Worm (Caenorhabditis elegans) whole organism, late embryonic: ENCODE data around the gene K02H11.4.

Source experiments
- C38D4.7 ChIP-seq: fragments of 200-800 bp; sonication (Bioruptor generic); optimal IDR thresholded peaks from 2 replicates; lab custom pipeline; 2018; ENCODE audit warnings: mild to moderate bottlenecking, missing genetic modification characterization, moderate library complexity, missing compliant biosample characterization
- K02D7.2 ChIP-seq: sonication (generic microtip); optimal IDR thresholded peaks from 2 replicates; lab custom pipeline; 2017; ENCODE audit warnings: mild to moderate bottlenecking, missing genetic modification characterization, missing compliant biosample characterization
- Y22D7AL.16 ChIP-seq: sonication (generic microtip); optimal IDR thresholded peaks from 2 replicates; lab custom pipeline; 2016; ENCODE audit warnings: missing genetic modification characterization, missing compliant biosample characterization
- ahr-1 ChIP-seq: sonication (generic microtip); optimal IDR thresholded peaks from 2 replicates; lab custom pipeline; 2016; ENCODE audit warnings: missing genetic modification characterization, missing compliant biosample characterization
- ama-1 ChIP-seq: fragments of 150-350 bp; optimal IDR thresholded peaks from 2 replicates; lab custom pipeline; 2014
- ceh-24 ChIP-seq: sonication (generic microtip); optimal IDR thresholded peaks from 2 replicates; lab custom pipeline; 2016; ENCODE audit warnings: mild to moderate bottlenecking, missing genetic modification characterization, missing compliant biosample characterization
- ceh-30 ChIP-seq: fragments of 150-350 bp; optimal IDR thresholded peaks from 2 replicates; lab custom pipeline; 2014; ENCODE audit warnings: missing biosample characterization, missing genetic modification characterization
- ceh-31 ChIP-seq: sonication (generic microtip); optimal IDR thresholded peaks from 2 replicates; lab custom pipeline; 2016; ENCODE audit warnings: missing genetic modification characterization, missing compliant biosample characterization
- ceh-45 ChIP-seq: fragments of 200-800 bp; sonication (Bioruptor generic); IDR thresholded peaks from 2 replicates; pipeline ENCODE4 v1.3.6; 2022; ENCODE audit warnings: missing genetic modification reagents, missing genetic modification characterization, missing compliant biosample characterization
- che-1 ChIP-seq: sonication (generic microtip); optimal IDR thresholded peaks from 2 replicates; lab custom pipeline; 2016; ENCODE audit warnings: mild to moderate bottlenecking, missing genetic modification characterization, missing compliant biosample characterization
- dmd-4 ChIP-seq: sonication (generic microtip); optimal IDR thresholded peaks from 2 replicates; lab custom pipeline; 2016; ENCODE audit warnings: borderline replicate concordance, missing genetic modification characterization, missing compliant biosample characterization
- dve-1 ChIP-seq: sonication (generic microtip); optimal IDR thresholded peaks from 2 replicates; lab custom pipeline; 2017; ENCODE audit warnings: antibody characterized with exemption, mild to moderate bottlenecking, missing genetic modification characterization, missing compliant biosample characterization
- elt-2 ChIP-seq: sonication (generic microtip); optimal IDR thresholded peaks from 2 replicates; lab custom pipeline; 2016; ENCODE audit warnings: missing genetic modification reagents, missing genetic modification characterization, missing compliant biosample characterization
- elt-4 ChIP-seq: sonication (generic microtip); optimal IDR thresholded peaks from 2 replicates; lab custom pipeline; 2016; ENCODE audit warnings: missing genetic modification characterization, missing compliant biosample characterization
- eyg-1 ChIP-seq: sonication (generic microtip); optimal IDR thresholded peaks from 2 replicates; lab custom pipeline; 2016; ENCODE audit warnings: missing genotype, missing genetic modification characterization, missing compliant biosample characterization
- fax-1 ChIP-seq: sonication (generic microtip); optimal IDR thresholded peaks from 2 replicates; lab custom pipeline; 2016; ENCODE audit warnings: missing genotype, missing genetic modification characterization, missing compliant biosample characterization
- gmeb-2 ChIP-seq: sonication (generic microtip); optimal IDR thresholded peaks from 2 replicates; lab custom pipeline; 2016; ENCODE audit warnings: missing genetic modification characterization, inconsistent platforms, missing compliant biosample characterization
- hlh-13 ChIP-seq: fragments of 200-800 bp; sonication (Bioruptor generic); optimal IDR thresholded peaks from 2 replicates; lab custom pipeline; 2018; ENCODE audit warnings: mild to moderate bottlenecking, missing genetic modification characterization, missing compliant biosample characterization
- hlh-15 ChIP-seq: sonication (generic microtip); optimal IDR thresholded peaks from 2 replicates; lab custom pipeline; 2016; ENCODE audit warnings: missing genetic modification characterization, missing compliant biosample characterization
- hlh-6 ChIP-seq: sonication (generic microtip); optimal IDR thresholded peaks from 2 replicates; lab custom pipeline; 2016; ENCODE audit warnings: missing genotype, missing genetic modification characterization, missing compliant biosample characterization
- hlh-8 ChIP-seq: sonication (generic microtip); optimal IDR thresholded peaks from 2 replicates; lab custom pipeline; 2016; ENCODE audit warnings: missing genotype, missing genetic modification characterization, missing compliant biosample characterization
- madf-2 ChIP-seq: sonication (generic microtip); optimal IDR thresholded peaks from 2 replicates; lab custom pipeline; 2017; ENCODE audit warnings: missing genetic modification characterization, missing compliant biosample characterization
- mec-3 ChIP-seq: sonication (generic microtip); optimal IDR thresholded peaks from 2 replicates; lab custom pipeline; 2016; ENCODE audit warnings: borderline replicate concordance, missing genetic modification characterization, missing compliant biosample characterization
- nhr-11 ChIP-seq: fragments of 150-350 bp; optimal IDR thresholded peaks from 2 replicates; lab custom pipeline; 2014; ENCODE audit warnings: missing biosample characterization, missing genetic modification characterization
- nhr-232 ChIP-seq: sonication (generic microtip); optimal IDR thresholded peaks from 2 replicates; lab custom pipeline; 2016; ENCODE audit warnings: missing genetic modification characterization, missing compliant biosample characterization
- npax-4 ChIP-seq: sonication (generic microtip); optimal IDR thresholded peaks from 2 replicates; lab custom pipeline; 2016; ENCODE audit warnings: missing genetic modification characterization, missing compliant biosample characterization
- odd-2 ChIP-seq: sonication (generic microtip); optimal IDR thresholded peaks from 2 replicates; lab custom pipeline; 2017; ENCODE audit warnings: antibody characterized with exemption, mild to moderate bottlenecking, missing genetic modification characterization, missing compliant biosample characterization
- pha-2 ChIP-seq: sonication (generic microtip); optimal IDR thresholded peaks from 2 replicates; lab custom pipeline; 2017; ENCODE audit warnings: mild to moderate bottlenecking, missing genetic modification characterization, missing compliant biosample characterization
- pha-4 ChIP-seq: fragments of 150-350 bp; optimal IDR thresholded peaks from 2 replicates; lab custom pipeline; 2018; ENCODE audit warnings: missing biosample characterization, missing genetic modification reagents, missing genetic modification characterization
- pqm-1 ChIP-seq: sonication (generic microtip); optimal IDR thresholded peaks from 2 replicates; lab custom pipeline; 2016; ENCODE audit warnings: missing genetic modification characterization, missing compliant biosample characterization
- rnt-1 ChIP-seq: sonication (generic microtip); optimal IDR thresholded peaks from 2 replicates; lab custom pipeline; 2016; ENCODE audit warnings: missing genetic modification characterization, missing compliant biosample characterization
- sdc-2 ChIP-seq: sonication (generic microtip); optimal IDR thresholded peaks from 2 replicates; lab custom pipeline; 2016; ENCODE audit warnings: missing genotype, missing genetic modification characterization, missing compliant biosample characterization
- sox-4 ChIP-seq: sonication (generic microtip); optimal IDR thresholded peaks from 2 replicates; lab custom pipeline; 2017; ENCODE audit warnings: mild to moderate bottlenecking, missing genetic modification characterization, inconsistent platforms, missing compliant biosample characterization
- tbx-7 ChIP-seq: sonication (generic microtip); optimal IDR thresholded peaks from 2 replicates; lab custom pipeline; 2016; ENCODE audit warnings: missing genotype, missing genetic modification characterization, missing compliant biosample characterization
- ttx-3 ChIP-seq: sonication (generic microtip); optimal IDR thresholded peaks from 2 replicates; lab custom pipeline; 2016; ENCODE audit warnings: missing genetic modification reagents, missing genetic modification characterization, missing compliant biosample characterization
- unc-42 ChIP-seq: sonication (generic microtip); optimal IDR thresholded peaks from 2 replicates; lab custom pipeline; 2016; ENCODE audit warnings: missing genotype, missing genetic modification characterization, missing compliant biosample characterization
- unc-86 ChIP-seq: sonication (generic microtip); optimal IDR thresholded peaks from 2 replicates; lab custom pipeline; 2016; ENCODE audit warnings: missing genetic modification characterization, missing compliant biosample characterization
- zip-5 ChIP-seq: sonication (generic microtip); optimal IDR thresholded peaks from 2 replicates; lab custom pipeline; 2016; ENCODE audit warnings: missing genetic modification characterization, missing compliant biosample characterization

K02H11.4 gene

ce11 chrV:1540249-1540648, 9.2 kb upstream of the K02H11.4 start:
- TF ChIP-seq pqm-1 (tag; lab: Kevin White, UChicago), result no peak
- no peak for TF ChIP-seq tbx-7
- TF ChIP-seq hlh-15, result no peak
- no peak for TF ChIP-seq mec-3
- no peak for TF ChIP-seq madf-2 (tag; lab: Kevin White, UChicago)
- TF ChIP-seq unc-42 (tag; lab: Kevin White, UChicago), result no peak
- TF ChIP-seq elt-4 (tag; lab: Kevin White, UChicago), result no peak
- TF ChIP-seq eyg-1 (tag; lab: Kevin White, UChicago), result no peak
- TF ChIP-seq che-1 (tag; lab: Kevin White, UChicago), result no peak
- no peak for TF ChIP-seq dmd-4 (tag; lab: Kevin White, UChicago)

ce11 chrV:1538842-1539241, 7.8 kb upstream of the K02H11.4 start:
- no peak for TF ChIP-seq npax-4 (tag; lab: Kevin White, UChicago)
- TF ChIP-seq pha-4 (tag; lab: Kevin White, UChicago), result no peak
- TF ChIP-seq hlh-8 (tag; lab: Kevin White, UChicago), result no peak
- TF ChIP-seq Y22D7AL.16 (tag; lab: Kevin White, UChicago), result no peak
- TF ChIP-seq eyg-1 (tag; lab: Kevin White, UChicago), result no peak
- TF ChIP-seq ama-1, result no peak
- TF ChIP-seq nhr-11 (tag; lab: Kevin White, UChicago), result no peak
- no peak for TF ChIP-seq hlh-13 (GFP tag; lab: Kevin White, UChicago)
- TF ChIP-seq hlh-6 (tag; lab: Kevin White, UChicago), result no peak
- TF ChIP-seq elt-2 (tag; lab: Kevin White, UChicago), result no peak
- TF ChIP-seq pqm-1 (tag; lab: Kevin White, UChicago), result no peak
- no peak for TF ChIP-seq ceh-30 (tag; lab: Kevin White, UChicago)
- TF ChIP-seq gmeb-2 (tag; lab: Kevin White, UChicago), result no peak
- TF ChIP-seq K02D7.2 (tag; lab: Kevin White, UChicago), result no peak
- no peak for TF ChIP-seq zip-5 (tag; lab: Kevin White, UChicago)
- no peak for TF ChIP-seq madf-2 (tag; lab: Kevin White, UChicago)

ce11 chrV:1536979-1537378, 5.9 kb upstream of the K02H11.4 start, which contains the start of gene K02H11.9:
K02H11.9 (minus strand) TSS chrV:1537079.
- TF ChIP-seq dve-1 (tag; lab: Kevin White, UChicago) (no peak), hlh-15 (no peak), unc-86 (no peak), che-1 (tag; lab: Kevin White, UChicago) (no peak), ahr-1 (tag; lab: Kevin White, UChicago) (no peak), madf-2 (tag; lab: Kevin White, UChicago) (no peak), fax-1 (tag; lab: Kevin White, UChicago) (no peak), nhr-232 (no peak), odd-2 (no peak), sdc-2 (no peak), ceh-24 (tag; lab: Kevin White, UChicago) (no peak), C38D4.7 (GFP tag; lab: Kevin White, UChicago) (no peak), Y22D7AL.16 (tag; lab: Kevin White, UChicago) (no peak), ttx-3 (no peak), tbx-7 (no peak), pha-2 (tag; lab: Kevin White, UChicago) (no peak), nhr-11 (tag; lab: Kevin White, UChicago) (no peak)

ce11 chrV:1534315-1534714, 3.3 kb upstream of the K02H11.4 start, which contains the start of gene trx-5:
trx-5 (minus strand) TSS chrV:1534415.
- TF ChIP-seq ceh-45 (GFP tag; lab: Robert Waterston, UW) (no peak), ceh-31 (tag; lab: Kevin White, UChicago) (no peak), hlh-13 (GFP tag; lab: Kevin White, UChicago) (no peak), K02D7.2 (tag; lab: Kevin White, UChicago) (no peak), rnt-1 (tag; lab: Kevin White, UChicago) (no peak), sox-4 (tag; lab: Kevin White, UChicago) (no peak), nhr-232 (no peak)
